Worm (Caenorhabditis elegans) whole organism, L2 larva: ENCODE results near the gene ceh-63.

ENCODE experiments used
- elt-3 ChIP-seq: sonication (generic microtip); optimal IDR thresholded peaks from 2 replicates; lab custom pipeline; 2017; ENCODE audit warnings: missing biosample characterization, missing genetic modification characterization
- lin-39 ChIP-seq: fragments of 150-350 bp; optimal IDR thresholded peaks from 2 replicates; lab custom pipeline; 2014; ENCODE audit warnings: missing biosample characterization, missing genetic modification reagents, missing genetic modification characterization
- snpc-4 ChIP-seq: fragments of 150-350 bp; optimal IDR thresholded peaks from 2 replicates; lab custom pipeline; 2014; ENCODE audit warnings: missing biosample characterization, missing genetic modification characterization

- TF ChIP-seq lin-39 (tag; lab: Kevin White, UChicago) (no peak), elt-3 (tag; lab: Kevin White, UChicago) (no peak), snpc-4 (tag; lab: Kevin White, UChicago) (no peak)
Measured at ce11 chrX:3696603-3697002, 22.7 kb upstream of the ceh-63 start, which contains the start of gene C01C4.3.
